Worm (Caenorhabditis elegans) whole organism, young adult: Measurements from ENCODE around the gene W04B5.3.

Source experiments
- B0336.3 ChIP-seq: fragments of 200-800 bp; sonication (Bioruptor generic); IDR thresholded peaks from 2 replicates; pipeline ENCODE4 v1.3.6; 2022; ENCODE audit warnings: missing genetic modification characterization, missing compliant biosample characterization
- C06A6.2 ChIP-seq: fragments of 200-800 bp; sonication (Bioruptor generic); conservative IDR thresholded peaks from 2 replicates; pipeline ENCODE4 v1.3.6; 2022; ENCODE audit warnings: missing genetic modification characterization, missing compliant biosample characterization
- D2030.7 ChIP-seq: fragments of 200-800 bp; sonication (Bioruptor generic); IDR thresholded peaks from 2 replicates; pipeline ENCODE4 v1.3.6; 2022; ENCODE audit warnings: missing genetic modification reagents, missing genetic modification characterization, missing compliant biosample characterization
- F22D6.2 ChIP-seq: sonication (generic microtip); optimal IDR thresholded peaks from 2 replicates; lab custom pipeline; 2016; ENCODE audit warnings: mild to moderate bottlenecking, missing genetic modification characterization, missing compliant biosample characterization
- F23B12.7 ChIP-seq: sonication (generic microtip); optimal IDR thresholded peaks from 2 replicates; lab custom pipeline; 2017; ENCODE audit warnings: missing genetic modification characterization, mild to moderate bottlenecking, missing compliant biosample characterization, antibody characterized with exemption, moderate library complexity; ENCODE audit not compliant: insufficient read depth
- F33H1.4 ChIP-seq: fragments of 200-800 bp; sonication (Bioruptor generic); IDR thresholded peaks from 2 replicates; pipeline ENCODE4 v1.3.6; 2022; ENCODE audit warnings: missing genetic modification reagents, missing genetic modification characterization, missing compliant biosample characterization
- F39B2.1 ChIP-seq: fragments of 200-800 bp; sonication (Bioruptor generic); IDR thresholded peaks from 2 replicates; pipeline ENCODE4 v1.3.6; 2022; ENCODE audit warnings: missing genetic modification reagents, missing genetic modification characterization, missing compliant biosample characterization
- Y67H2A.10 ChIP-seq: fragments of 200-800 bp; sonication (Bioruptor generic); conservative IDR thresholded peaks from 2 replicates; pipeline ENCODE4 v1.3.6; 2022; ENCODE audit warnings: missing genetic modification reagents, missing genetic modification characterization, missing compliant biosample characterization
- akir-1 ChIP-seq: fragments of 200-800 bp; sonication (Bioruptor generic); optimal IDR thresholded peaks from 2 replicates; lab custom pipeline; 2018; ENCODE audit warnings: mild to moderate bottlenecking, missing genetic modification characterization, moderate library complexity, missing compliant biosample characterization
- atf-7 ChIP-seq: sonication (generic microtip); optimal IDR thresholded peaks from 2 replicates; lab custom pipeline; 2017; ENCODE audit warnings: mild to moderate bottlenecking, missing genetic modification characterization, missing compliant biosample characterization
- athp-1 ChIP-seq: sonication (generic microtip); optimal IDR thresholded peaks from 2 replicates; lab custom pipeline; 2017; ENCODE audit warnings: mild to moderate bottlenecking, missing genetic modification characterization, missing compliant biosample characterization
- bed-1 ChIP-seq: fragments of 200-800 bp; sonication (Bioruptor generic); IDR thresholded peaks from 2 replicates; pipeline ENCODE4 v1.3.6; 2022; ENCODE audit warnings: missing genetic modification reagents, missing genetic modification characterization, missing compliant biosample characterization
- bed-2 ChIP-seq: fragments of 200-800 bp; sonication (Bioruptor generic); IDR thresholded peaks from 2 replicates; pipeline ENCODE4 v1.3.6; 2022; ENCODE audit warnings: missing genetic modification reagents, missing genetic modification characterization, missing compliant biosample characterization
- ccch-3 ChIP-seq: fragments of 200-800 bp; sonication (Bioruptor generic); optimal IDR thresholded peaks from 2 replicates; lab custom pipeline; 2018; ENCODE audit warnings: mild to moderate bottlenecking, missing genetic modification characterization, missing compliant biosample characterization
- ceh-100 ChIP-seq: fragments of 200-800 bp; sonication (Bioruptor generic); IDR thresholded peaks from 2 replicates; pipeline ENCODE4 v1.3.6; 2022; ENCODE audit warnings: missing genetic modification reagents, missing genetic modification characterization, missing compliant biosample characterization
- ceh-27 ChIP-seq: fragments of 200-800 bp; sonication (Bioruptor generic); optimal IDR thresholded peaks from 2 replicates; lab custom pipeline; 2018; ENCODE audit warnings: mild to moderate bottlenecking, missing genetic modification characterization, moderate library complexity, missing compliant biosample characterization
- chd-7 ChIP-seq: sonication (generic microtip); optimal IDR thresholded peaks from 2 replicates; lab custom pipeline; 2016; ENCODE audit warnings: mild to moderate bottlenecking, missing genetic modification characterization, moderate library complexity, missing compliant biosample characterization
- dox-1 ChIP-seq: fragments of 200-800 bp; sonication (Bioruptor generic); IDR thresholded peaks from 2 replicates; pipeline ENCODE4 v1.3.6; 2022; ENCODE audit warnings: missing genetic modification reagents, missing genetic modification characterization, missing compliant biosample characterization
- dpff-1 ChIP-seq: sonication (generic microtip); optimal IDR thresholded peaks from 2 replicates; lab custom pipeline; 2017; ENCODE audit warnings: mild to moderate bottlenecking, missing genetic modification characterization, missing compliant biosample characterization
- efl-1 ChIP-seq: fragments of 150-350 bp; optimal IDR thresholded peaks from 2 replicates; lab custom pipeline; 2014; ENCODE audit warnings: missing biosample characterization, missing genetic modification reagents, missing genetic modification characterization
- egl-18 ChIP-seq: fragments of 200-800 bp; sonication (Bioruptor generic); IDR thresholded peaks from 2 replicates; pipeline ENCODE4 v1.3.6; 2022; ENCODE audit warnings: missing genetic modification reagents, missing genetic modification characterization, missing compliant biosample characterization
- fkh-3 ChIP-seq: sonication (generic microtip); optimal IDR thresholded peaks from 2 replicates; lab custom pipeline; 2016; ENCODE audit warnings: mild to moderate bottlenecking, missing genetic modification characterization, missing compliant biosample characterization
- hmg-1.2 ChIP-seq: fragments of 200-800 bp; sonication (Bioruptor generic); IDR thresholded peaks from 2 replicates; pipeline ENCODE4 v1.3.6; 2022; ENCODE audit warnings: missing genetic modification reagents, missing genetic modification characterization, missing compliant biosample characterization
- let-607 ChIP-seq, 2 experiments: fragments of 200-800 bp in 1 of 2; sonication (Bioruptor generic) in 1 of 2; sonication (generic microtip) in 1 of 2; optimal IDR thresholded peaks; 2 replicates each; lab custom pipeline; 2016 to 2018; ENCODE audit warnings: mild to moderate bottlenecking in 2 of 2, missing compliant biosample characterization in 2 of 2, missing genetic modification characterization in 2 of 2, moderate library complexity in 2 of 2, missing genotype in 1 of 2
- lin-35 ChIP-seq, 3 experiments: fragments of 150-350 bp in 2 of 3; sonication (generic microtip) in 1 of 3; optimal IDR thresholded peaks; 2 replicates each; lab custom pipeline; 2014 to 2018; ENCODE audit warnings: missing biosample characterization in 3 of 3, missing genetic modification characterization in 3 of 3, missing genetic modification reagents in 3 of 3
- lin-40 ChIP-seq: sonication (generic microtip); optimal IDR thresholded peaks from 2 replicates; lab custom pipeline; 2016; ENCODE audit warnings: missing genetic modification characterization, mild to moderate bottlenecking, missing compliant biosample characterization, missing genotype, missing genetic modification reagents
- lsy-27 ChIP-seq: sonication (generic microtip); optimal IDR thresholded peaks from 2 replicates; lab custom pipeline; 2017; ENCODE audit warnings: missing genetic modification characterization, mild to moderate bottlenecking, missing compliant biosample characterization, antibody characterized with exemption, missing genotype, borderline replicate concordance; ENCODE audit not compliant: insufficient read depth
- madf-10 ChIP-seq: sonication (generic microtip); optimal IDR thresholded peaks from 2 replicates; lab custom pipeline; 2016; ENCODE audit warnings: mild to moderate bottlenecking, missing genetic modification characterization, missing compliant biosample characterization
- madf-6 ChIP-seq: fragments of 200-800 bp; sonication (Bioruptor generic); IDR thresholded peaks from 2 replicates; pipeline ENCODE4 v1.3.6; 2022; ENCODE audit warnings: missing genetic modification reagents, missing genetic modification characterization, missing compliant biosample characterization
- mcd-1 ChIP-seq: fragments of 200-800 bp; sonication (Bioruptor generic); IDR thresholded peaks from 2 replicates; pipeline ENCODE4 v1.3.6; 2022; ENCODE audit warnings: missing genetic modification reagents, missing genetic modification characterization, missing compliant biosample characterization
- mes-4 ChIP-seq: sonication (generic microtip); optimal IDR thresholded peaks from 2 replicates; lab custom pipeline; 2016; ENCODE audit warnings: missing genotype, missing genetic modification characterization, missing compliant biosample characterization
- nfya-2 ChIP-seq: fragments of 200-800 bp; sonication (Bioruptor generic); IDR thresholded peaks from 2 replicates; pipeline ENCODE4 v1.3.6; 2022; ENCODE audit warnings: missing genetic modification reagents, missing genetic modification characterization, missing compliant biosample characterization
- nfyb-1 ChIP-seq: fragments of 200-800 bp; sonication (Bioruptor generic); IDR thresholded peaks from 2 replicates; pipeline ENCODE4 v1.3.6; 2022; ENCODE audit warnings: missing genetic modification reagents, missing genetic modification characterization, missing compliant biosample characterization
- nhr-179 ChIP-seq: sonication (generic microtip); optimal IDR thresholded peaks from 2 replicates; lab custom pipeline; 2016; ENCODE audit warnings: mild to moderate bottlenecking, missing genetic modification characterization, missing compliant biosample characterization
- pbrm-1 ChIP-seq: fragments of 200-800 bp; sonication (Bioruptor generic); IDR thresholded peaks from 2 replicates; pipeline ENCODE4 v1.3.6; 2022; ENCODE audit warnings: missing genetic modification reagents, missing genetic modification characterization, missing compliant biosample characterization
- rec-8 ChIP-seq, 2 experiments: sonication (generic microtip); optimal IDR thresholded peaks; 2 replicates each; lab custom pipeline; 2016; ENCODE audit warnings: mild to moderate bottlenecking in 2 of 2, missing genetic modification characterization in 2 of 2, missing genetic modification reagents in 2 of 2, missing genotype in 2 of 2, missing biosample characterization in 1 of 2, missing compliant biosample characterization in 1 of 2, moderate library complexity in 1 of 2
- sea-2 ChIP-seq: fragments of 200-800 bp; sonication (Bioruptor generic); IDR thresholded peaks from 2 replicates; pipeline ENCODE4 v1.3.6; 2022; ENCODE audit warnings: missing genetic modification characterization, missing compliant biosample characterization
- snpc-1.1 ChIP-seq: sonication (generic microtip); optimal IDR thresholded peaks from 2 replicates; lab custom pipeline; 2017; ENCODE audit warnings: missing genetic modification characterization, mild to moderate bottlenecking, missing compliant biosample characterization, antibody characterized with exemption, moderate library complexity, missing genotype, missing genetic modification reagents; ENCODE audit not compliant: insufficient read depth
- snpc-4 ChIP-seq, 5 experiments: fragments of 150-350 bp in 1 of 5; sonication (generic microtip) in 4 of 5; optimal IDR thresholded peaks; 2 replicates each; lab custom pipeline; 2014 to 2018; ENCODE audit warnings: missing genetic modification characterization in 5 of 5, missing biosample characterization in 3 of 5, antibody characterized with exemption in 2 of 5, mild to moderate bottlenecking in 2 of 5, missing compliant biosample characterization in 2 of 5, missing genotype in 2 of 5, moderate library complexity in 2 of 5, missing genetic modification reagents in 1 of 5
- tbp1 ChIP-seq: fragments of 200-800 bp; sonication (Bioruptor generic); optimal IDR thresholded peaks from 2 replicates; lab custom pipeline; 2018; ENCODE audit warnings: mild to moderate bottlenecking, missing genetic modification characterization, missing compliant biosample characterization
- tlf-1 ChIP-seq: fragments of 200-800 bp; sonication (Bioruptor generic); optimal IDR thresholded peaks from 2 replicates; lab custom pipeline; 2018; ENCODE audit warnings: mild to moderate bottlenecking, missing genetic modification characterization, missing compliant biosample characterization
- ztf-26 ChIP-seq: sonication (generic microtip); optimal IDR thresholded peaks from 2 replicates; lab custom pipeline; 2017; ENCODE audit warnings: missing genetic modification characterization, missing compliant biosample characterization
- ztf-3 ChIP-seq: fragments of 200-800 bp; sonication (Bioruptor generic); optimal IDR thresholded peaks from 2 replicates; lab custom pipeline; 2018; ENCODE audit warnings: mild to moderate bottlenecking, missing genetic modification characterization, missing compliant biosample characterization

W04B5.3 gene

ce11 chrIII:2375918-2376317, 42.4 kb upstream of the W04B5.3 start, which contains the start of gene H14E04.2 (continued):
- TF ChIP-seq snpc-1.1 (no peak), ztf-26 (no peak), tlf-1 (GFP tag; lab: Kevin White, UChicago) (peak; percentile 3), lin-35 (GFP tag; optimal IDR thresholded peaks at IDR 0.05; lab: Kevin White, UChicago) (peak in 2 of 3 experiments; percentile 49 to 92), pbrm-1 (GFP tag; lab: Robert Waterston, UW) (0 out of 2 replicates have a peak, but pooled peaks have one; percentile 18), dpff-1 (tag; lab: Kevin White, UChicago) (no peak), ceh-27 (GFP tag; lab: Kevin White, UChicago) (peak; percentile 10), F33H1.4 (GFP tag; lab: Robert Waterston, UW) (peak; percentile 62), efl-1 (peak; percentile 92), atf-7 (no peak), F22D6.2 (no peak), F39B2.1 (GFP tag; lab: Robert Waterston, UW) (no peak), rec-8 (tag; optimal IDR thresholded peaks at IDR 0.05; lab: Kevin White, UChicago) (no peak), nfyb-1 (GFP tag; lab: Robert Waterston, UW) (peak; percentile 51; the same call in 1 of the 2 replicates), hmg-1.2 (GFP tag; lab: Robert Waterston, UW) (peak; percentile 18; the same call in 1 of the 2 replicates)

DNA sequence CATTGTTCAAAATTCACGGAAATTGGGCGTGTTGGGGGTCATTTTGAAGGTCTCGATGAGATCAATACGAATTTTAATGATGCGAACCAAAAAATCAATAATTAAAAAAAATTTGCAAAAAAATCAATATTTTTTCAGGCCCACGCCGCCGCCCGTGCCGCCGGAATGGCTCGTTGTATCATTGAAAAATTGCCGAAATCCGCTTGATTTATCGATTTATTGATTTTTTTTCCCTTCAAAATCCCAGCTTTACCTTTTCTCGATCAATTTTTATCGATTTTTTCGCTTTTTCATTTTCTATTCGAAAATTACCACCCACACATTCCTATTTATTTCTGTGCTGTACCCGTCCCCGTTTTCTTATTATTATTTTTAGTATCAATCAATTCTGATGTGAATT, 34.0 kb upstream of the W04B5.3 start:
- TF ChIP-seq snpc-4 (GFP tag; optimal IDR thresholded peaks at IDR 0.05; lab: Kevin White, UChicago) (no peak), snpc-4 (tag; optimal IDR thresholded peaks at IDR 0.05; lab: Kevin White, UChicago) (no peak), ztf-3 (GFP tag; lab: Kevin White, UChicago) (no peak), C06A6.2 (GFP tag; lab: Robert Waterston, UW) (no peak), nfyb-1 (GFP tag; lab: Robert Waterston, UW) (no peak), bed-1 (GFP tag; lab: Robert Waterston, UW) (no peak), D2030.7 (GFP tag; lab: Robert Waterston, UW) (no peak), let-607 (tag; optimal IDR thresholded peaks at IDR 0.05; lab: Kevin White, UChicago) (no peak), madf-10 (tag; lab: Kevin White, UChicago) (no peak), egl-18 (GFP tag; lab: Robert Waterston, UW) (no peak), lin-35 (GFP tag; optimal IDR thresholded peaks at IDR 0.05; lab: Kevin White, UChicago) (no peak), mes-4 (no peak), akir-1 (no peak), bed-2 (GFP tag; lab: Robert Waterston, UW) (no peak)

DNA sequence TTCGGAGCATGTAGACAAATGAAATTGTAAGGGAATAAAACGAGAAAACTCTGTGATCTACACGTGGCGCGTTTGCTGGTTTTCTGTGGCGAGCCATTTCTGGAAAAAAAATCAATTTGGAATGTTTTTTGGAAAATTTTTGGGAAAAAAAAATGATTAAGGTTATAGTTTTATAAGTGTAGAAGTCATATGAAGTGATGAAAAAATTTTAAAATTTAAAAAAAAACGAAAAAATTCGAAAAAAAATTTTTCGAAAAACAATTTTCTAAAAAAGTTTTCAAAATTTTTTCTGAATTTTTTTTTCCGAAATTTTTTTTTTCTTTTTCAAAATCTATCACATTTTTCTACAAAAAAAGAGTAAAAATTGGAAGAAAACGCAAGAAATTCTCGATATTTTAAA, 31.8 kb upstream of the W04B5.3 start, which contains the start of gene H14E04.3:
TSS of gene H14E04.3 (minus strand) at position 101 of the 400 bp plus-strand sequence.
- no peak for TF ChIP-seq nfya-2 (GFP tag; lab: Robert Waterston, UW)
- no peak for TF ChIP-seq F39B2.1 (GFP tag; lab: Robert Waterston, UW)
- TF ChIP-seq lsy-27 (tag; lab: Kevin White, UChicago) = no peak
- TF ChIP-seq tbp1 (GFP tag; lab: Kevin White, UChicago) = no peak
- TF ChIP-seq atf-7 = no peak
- no peak for TF ChIP-seq ceh-100 (GFP tag; lab: Robert Waterston, UW)
- no peak for TF ChIP-seq chd-7 (tag; lab: Kevin White, UChicago)
- no peak for TF ChIP-seq mcd-1 (GFP tag; lab: Robert Waterston, UW)

ce11 chrIII:2391704-2392103, 26.6 kb upstream of the W04B5.3 start:
- TF ChIP-seq Y67H2A.10 (GFP tag; lab: Robert Waterston, UW) (no peak), F23B12.7 (tag; lab: Kevin White, UChicago) (no peak), lin-40 (no peak), ccch-3 (GFP tag; lab: Kevin White, UChicago) (no peak), fkh-3 (tag; lab: Kevin White, UChicago) (no peak), atf-7 (no peak), nhr-179 (tag; lab: Kevin White, UChicago) (no peak), nfyb-1 (GFP tag; lab: Robert Waterston, UW) (no peak), sea-2 (GFP tag; lab: Robert Waterston, UW) (no peak), madf-6 (GFP tag; lab: Robert Waterston, UW) (no peak), dox-1 (GFP tag; lab: Robert Waterston, UW) (no peak), athp-1 (tag; lab: Kevin White, UChicago) (no peak), B0336.3 (GFP tag; lab: Robert Waterston, UW) (no peak), tlf-1 (GFP tag; lab: Kevin White, UChicago) (no peak), bed-2 (GFP tag; lab: Robert Waterston, UW) (no peak)
- TF ChIP-seq, all 124 proteins: peak for 0
